Worm (Caenorhabditis elegans): ENCODE results near the gene srh-200.
A peak's percentile ranks its signal among the peaks of the same experiment; 100 is the strongest.

srh-200 gene

ce11 chrV:7604858-7605257, 48.6 kb downstream of the srh-200 start, which contains the start of gene clec-213 (continued):
- TF ChIP-seq let-526 (GFP tag; IDR thresholded peaks at IDR 0.05) (no peak), ekl-4 (GFP tag; IDR thresholded peaks at IDR 0.05) (no peak), K12H6.12 (tag; optimal IDR thresholded peaks at IDR 0.05) (no peak), Y53G8AR.9 (GFP tag; conservative IDR thresholded peaks at IDR 0.05) (no peak), atf-7 (tag; optimal IDR thresholded peaks at IDR 0.05) (no peak), him-1 (tag; optimal IDR thresholded peaks at IDR 0.05) (no peak), ztf-6 (GFP tag; IDR thresholded peaks at IDR 0.05) (no peak), nhr-120 (GFP tag; IDR thresholded peaks at IDR 0.05) (no peak)

ce11 chrV:7603404-7603803, 50.1 kb downstream of the srh-200 start, which contains the start of gene C50E3.11:
C50E3.11 (minus strand) TSS chrV:7603486.
- TF ChIP-seq dpl-1 (GFP tag; optimal IDR thresholded peaks at IDR 0.05) (peak; percentile 28), mes-4 (tag; optimal IDR thresholded peaks at IDR 0.05) (no peak), nhr-120 (GFP tag; IDR thresholded peaks at IDR 0.05) (no peak), efl-1 (GFP tag; optimal IDR thresholded peaks at IDR 0.05) (peak; percentile 86), repo-1 (tag; optimal IDR thresholded peaks at IDR 0.05) (no peak), madf-8 (GFP tag; conservative IDR thresholded peaks at IDR 0.05) (peak; percentile 26; the same call in 1 of the 2 replicates), F10E7.11 (tag; optimal IDR thresholded peaks at IDR 0.05) (no peak), ztf-28 (GFP tag; IDR thresholded peaks at IDR 0.05) (no peak), attf-6 (GFP tag; IDR thresholded peaks at IDR 0.05) (no peak), madf-6 (GFP tag; IDR thresholded peaks at IDR 0.05) (peak; percentile 84), C06A6.2 (GFP tag; conservative IDR thresholded peaks at IDR 0.05) (no peak), unc-62 (GFP tag; optimal IDR thresholded peaks at IDR 0.05) (no peak)
